Worm (Caenorhabditis elegans): ENCODE results near the gene T28A8.3.

Gene T28A8.3

ce11 chrIII:13549960-13550359, 44.1 kb downstream of the T28A8.3 start:
- TF ChIP-seq med-1 (GFP tag; optimal IDR thresholded peaks at IDR 0.05; ENCODE audit: insufficient read depth) (no peak), ztf-29 (GFP tag; IDR thresholded peaks at IDR 0.05) (no peak), flt-1 (GFP tag; IDR thresholded peaks at IDR 0.05) (no peak), tab-1 (GFP tag; IDR thresholded peaks at IDR 0.05) (no peak), klf-2 (GFP tag; conservative IDR thresholded peaks at IDR 0.05) (no peak), cog-1 (tag; optimal IDR thresholded peaks at IDR 0.05) (no peak), T22C8.4 (GFP tag; IDR thresholded peaks at IDR 0.05) (no peak), ref-1 (GFP tag; conservative IDR thresholded peaks at IDR 0.05) (no peak), ztf-23 (GFP tag; IDR thresholded peaks at IDR 0.05) (no peak)

ce11 chrIII:13555234-13555633, 49.4 kb downstream of the T28A8.3 start, which contains the start of gene scav-2:
scav-2 (minus strand) TSS chrIII:13555334.
- TF ChIP-seq ztf-23 (GFP tag; IDR thresholded peaks at IDR 0.05) (no peak), cog-1 (tag; optimal IDR thresholded peaks at IDR 0.05) (no peak), ref-1 (GFP tag; conservative IDR thresholded peaks at IDR 0.05) (no peak), T22C8.4 (GFP tag; IDR thresholded peaks at IDR 0.05) (no peak), flt-1 (GFP tag; IDR thresholded peaks at IDR 0.05) (no peak), med-1 (GFP tag; optimal IDR thresholded peaks at IDR 0.05; ENCODE audit: insufficient read depth) (no peak), klf-2 (GFP tag; conservative IDR thresholded peaks at IDR 0.05) (no peak), tab-1 (GFP tag; IDR thresholded peaks at IDR 0.05) (no peak), ztf-29 (GFP tag; IDR thresholded peaks at IDR 0.05) (no peak)

ce11 chrIII:13556039-13556438, 50.2 kb downstream of the T28A8.3 start:
- TF ChIP-seq ztf-29 (GFP tag; IDR thresholded peaks at IDR 0.05) = no peak
- no peak for TF ChIP-seq T22C8.4 (GFP tag; IDR thresholded peaks at IDR 0.05)
- no peak for TF ChIP-seq klf-2 (GFP tag; conservative IDR thresholded peaks at IDR 0.05)
- no peak for TF ChIP-seq ref-1 (GFP tag; conservative IDR thresholded peaks at IDR 0.05)
- no peak for TF ChIP-seq ztf-23 (GFP tag; IDR thresholded peaks at IDR 0.05)
- no peak for TF ChIP-seq tab-1 (GFP tag; IDR thresholded peaks at IDR 0.05)
- no peak for TF ChIP-seq flt-1 (GFP tag; IDR thresholded peaks at IDR 0.05)

Measured in whole organism, midembryonic.